Fruit fly (Drosophila melanogaster) S2 (cell line): ENCODE results near the gene Prdm13.

ENCODE experiments used
- CG8478 ChIP-seq: fragments of >200 bp; optimal IDR thresholded peaks from 2 replicates; lab custom pipeline; 2018
- CTCF ChIP-seq, 2 experiments: fragments of >200 bp; optimal IDR thresholded peaks; 2 replicates each; lab custom pipeline; 2018

DNA sequence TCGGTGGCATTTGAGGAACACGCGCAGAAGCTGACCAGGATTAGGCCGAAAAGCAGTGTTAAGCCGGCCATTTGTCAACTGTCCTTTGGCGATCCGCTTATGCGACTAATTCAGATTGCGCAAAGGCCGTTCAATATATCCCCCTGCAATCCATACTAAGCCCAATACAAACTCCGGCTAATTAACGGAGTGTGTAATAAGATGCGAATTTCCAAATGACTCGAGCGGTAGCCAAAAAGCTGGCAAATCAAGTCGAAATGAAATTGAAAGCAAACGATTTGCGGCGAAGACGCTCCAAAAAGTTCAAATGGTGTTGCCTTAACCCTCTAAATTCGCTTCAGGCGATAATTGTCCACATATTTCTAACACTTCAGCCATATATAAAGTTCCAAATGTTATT lies 20.6 kb upstream of the Prdm13 start, which contains the start of gene Cpr65Aw:
- TF ChIP-seq CG8478 (lab: Kevin White, UChicago) (no peak), CTCF (optimal IDR thresholded peaks at IDR 0.05; lab: Kevin White, UChicago) (no peak)
